Fruit fly (Drosophila melanogaster): Measurements from ENCODE around the gene CG45101.

dm6 chr3L:11107432-11107831, 42.6 kb downstream of the CG45101 start, which contains the start of gene CG32073:
- no peak for TF ChIP-seq CG6163 (GFP tag; IDR thresholded peaks at IDR 0.05)
- no peak for TF ChIP-seq Gug (GFP tag; IDR thresholded peaks at IDR 0.05)
- no peak for TF ChIP-seq Sox102F (GFP tag; optimal IDR thresholded peaks at IDR 0.05)
- no peak for TF ChIP-seq CG6808 (GFP tag; optimal IDR thresholded peaks at IDR 0.05)
- TF ChIP-seq Hr38 (GFP tag; optimal IDR thresholded peaks at IDR 0.05) = no peak
- TF ChIP-seq Blimp-1 (GFP tag; optimal IDR thresholded peaks at IDR 0.05) = no peak
- no peak for TF ChIP-seq CG6854 (GFP tag; optimal IDR thresholded peaks at IDR 0.05)
- no peak for TF ChIP-seq CG16779 (tag; optimal IDR thresholded peaks at IDR 0.05)
- no peak for TF ChIP-seq CG3032 (tag; optimal IDR thresholded peaks at IDR 0.05)
- no peak for TF ChIP-seq spab (GFP tag; optimal IDR thresholded peaks at IDR 0.05)
- TF ChIP-seq CG11902 (GFP tag; optimal IDR thresholded peaks at IDR 0.05) = no peak
- TF ChIP-seq CG15336 (GFP tag; IDR thresholded peaks at IDR 0.05) = no peak

Measured in whole organism, prepupa.